Fruit fly (Drosophila melanogaster): Measurements from ENCODE around the gene Ho.
A peak's percentile ranks its signal among the peaks of the same experiment; 100 is the strongest.

Ho gene

DNA sequence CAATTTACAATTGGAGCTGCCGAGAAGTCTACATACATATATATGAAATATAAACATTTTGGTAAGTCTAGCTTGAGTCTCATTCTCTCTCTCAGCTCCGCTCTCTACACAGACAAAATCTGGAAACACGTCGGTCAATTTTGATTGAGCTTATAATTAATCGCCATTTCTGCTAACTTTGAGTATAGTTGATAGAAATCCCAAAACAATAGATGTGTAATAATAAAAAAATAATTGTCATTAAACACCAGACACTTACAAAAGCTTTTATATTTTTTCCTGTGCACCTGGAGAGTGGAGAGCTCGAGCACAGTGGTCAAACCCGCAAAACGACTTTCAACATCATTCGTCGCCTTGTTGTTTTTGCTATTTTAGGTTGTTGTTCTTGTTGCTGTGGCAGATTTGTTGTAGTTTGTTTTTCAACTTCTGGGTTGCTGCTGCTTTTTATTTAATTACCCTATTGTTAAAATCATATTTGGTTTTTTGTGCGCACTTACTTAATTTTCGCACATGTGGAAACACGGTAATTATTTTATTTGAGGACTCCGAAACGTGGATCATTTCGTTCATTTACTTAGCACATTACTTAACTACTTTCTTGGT lies 22.8 kb upstream of the Ho start (continued):
- TF ChIP-seq kni (GFP tag; optimal IDR thresholded peaks at IDR 0.05), result no peak
- peak; percentile 97 for TF ChIP-seq Xbp1 (GFP tag; optimal IDR thresholded peaks at IDR 0.05)
- peak; percentile 97 for TF ChIP-seq Hmr (GFP tag; optimal IDR thresholded peaks at IDR 0.05)
- TF ChIP-seq unc-4 (GFP tag; IDR thresholded peaks at IDR 0.05; ENCODE audit: partially characterized antibody), result no peak
- peak; percentile 85 for TF ChIP-seq Hmx (GFP tag; optimal IDR thresholded peaks at IDR 0.05)
- no peak for TF ChIP-seq yki (optimal IDR thresholded peaks at IDR 0.05)
- no peak for TF ChIP-seq Hr39 (optimal IDR thresholded peaks at IDR 0.05)
- TF ChIP-seq HLH3B (GFP tag; IDR thresholded peaks at IDR 0.05), result peak; percentile 96
- TF ChIP-seq bab2 (GFP tag; optimal IDR thresholded peaks at IDR 0.05), result peak; percentile 96
- peak; percentile 90 for TF ChIP-seq CG10959 (GFP tag; IDR thresholded peaks at IDR 0.05)
- peak; percentile 93 for TF ChIP-seq CG16863 (GFP tag; optimal IDR thresholded peaks at IDR 0.05)
- TF ChIP-seq emc (GFP tag; optimal IDR thresholded peaks at IDR 0.05), result peak; percentile 87
- TF ChIP-seq chn (GFP tag; optimal IDR thresholded peaks at IDR 0.05), result peak; percentile 97
- TF ChIP-seq crol (GFP tag; IDR thresholded peaks at IDR 0.05), result peak; percentile 45
- TF ChIP-seq CG11456 (GFP tag; IDR thresholded peaks at IDR 0.05), result peak; percentile 97
- TF ChIP-seq jigr1 (GFP tag; IDR thresholded peaks at IDR 0.05), result peak; percentile 84; the same call in 2 of the 3 replicates
- peak; percentile 95 for TF ChIP-seq CG18262 (tag; optimal IDR thresholded peaks at IDR 0.05)
- TF ChIP-seq ems (GFP tag; optimal IDR thresholded peaks at IDR 0.05), result peak; percentile 97
- TF ChIP-seq CG32772 (GFP tag; IDR thresholded peaks at IDR 0.05), result peak; percentile 97
- peak; percentile 95 for TF ChIP-seq Six4 (GFP tag; optimal IDR thresholded peaks at IDR 0.05)
- TF ChIP-seq YL-1 (GFP tag; optimal IDR thresholded peaks at IDR 0.05), result peak; percentile 77
- peak; percentile 95 for TF ChIP-seq pnt (GFP tag; optimal IDR thresholded peaks at IDR 0.05)
- peak; percentile 96 for TF ChIP-seq CG8388 (GFP tag; optimal IDR thresholded peaks at IDR 0.05)
- peak; percentile 97 for TF ChIP-seq lmd (GFP tag; IDR thresholded peaks at IDR 0.05)
- TF ChIP-seq CG31441 (GFP tag; IDR thresholded peaks at IDR 0.05), result peak; percentile 93
- peak; percentile 75 for TF ChIP-seq HmgD (GFP tag; optimal IDR thresholded peaks at IDR 0.05)
- TF ChIP-seq CG18599 (GFP tag; optimal IDR thresholded peaks at IDR 0.05), result peak; percentile 97
- peak; percentile 92 for TF ChIP-seq CG6765 (GFP tag; optimal IDR thresholded peaks at IDR 0.05)
- TF ChIP-seq CG11560 (tag; IDR thresholded peaks at IDR 0.05), result peak; percentile 85
- peak; percentile 83 for TF ChIP-seq Myb (GFP tag; optimal IDR thresholded peaks at IDR 0.05)
- TF ChIP-seq peb (GFP tag; IDR thresholded peaks at IDR 0.05), result peak; percentile 88
- peak; percentile 83 for TF ChIP-seq E2f2 (GFP tag; IDR thresholded peaks at IDR 0.05)
- TF ChIP-seq bcd (GFP tag; optimal IDR thresholded peaks at IDR 0.05), result peak; percentile 96
- peak; percentile 93 for TF ChIP-seq gcm2 (GFP tag; optimal IDR thresholded peaks at IDR 0.05)
- TF ChIP-seq toy (GFP tag; IDR thresholded peaks at IDR 0.05), result peak; percentile 93
- peak; percentile 91 for TF ChIP-seq CG7357 (GFP tag; IDR thresholded peaks at IDR 0.05)
- no peak for TF ChIP-seq CG2129 (GFP tag; IDR thresholded peaks at IDR 0.05; ENCODE audit: partially characterized antibody)
- peak; percentile 98 for TF ChIP-seq CG9932 (GFP tag; IDR thresholded peaks at IDR 0.05)
- TF ChIP-seq ac (GFP tag; optimal IDR thresholded peaks at IDR 0.05), result peak; percentile 59
- TF ChIP-seq CG12744 (GFP tag; optimal IDR thresholded peaks at IDR 0.05), result peak; percentile 96
- TF ChIP-seq CG10979 (tag; optimal IDR thresholded peaks at IDR 0.05), result peak; percentile 95
- peak; percentile 96 for TF ChIP-seq Nf-YA (GFP tag; IDR thresholded peaks at IDR 0.05)
- peak; percentile 96 to 97 for TF ChIP-seq dpn (GFP tag; optimal IDR thresholded peaks at IDR 0.05)
- TF ChIP-seq hbn (GFP tag; IDR thresholded peaks at IDR 0.05; ENCODE audit: partially characterized antibody), result no peak; the same call in 1 of the 2 replicates
- peak; percentile 95 for TF ChIP-seq BtbVII (GFP tag; optimal IDR thresholded peaks at IDR 0.05)
- TF ChIP-seq gcm (GFP tag; optimal IDR thresholded peaks at IDR 0.05), result peak; percentile 95
- TF ChIP-seq CG12236 (GFP tag; optimal IDR thresholded peaks at IDR 0.05), result peak; percentile 90
- TF ChIP-seq NFAT (GFP tag; IDR thresholded peaks at IDR 0.05), result peak; percentile 98
- no peak for TF ChIP-seq mld (GFP tag; IDR thresholded peaks at IDR 0.05; ENCODE audit: partially characterized antibody)
- TF ChIP-seq CG10274 (GFP tag; optimal IDR thresholded peaks at IDR 0.05), result peak; percentile 81
- peak; percentile 93 for TF ChIP-seq pum (GFP tag; optimal IDR thresholded peaks at IDR 0.05)
- peak; percentile 97 for TF ChIP-seq H15 (GFP tag; IDR thresholded peaks at IDR 0.05)
